Fruit fly (Drosophila melanogaster) whole organism, adult: ENCODE measurements around the gene Bace.

Source experiments
- CG11617 ChIP-seq: fragments of 200-800 bp; sonication (Bioruptor generic); optimal IDR thresholded peaks from 2 replicates; lab custom pipeline; 2017; ENCODE audit warnings: mild to moderate bottlenecking, missing biosample characterization, missing genetic modification reagents, missing genetic modification characterization
- CG12768 ChIP-seq: fragments of 200-800 bp; sonication (Bioruptor generic); optimal IDR thresholded peaks from 2 replicates; lab custom pipeline; 2017; ENCODE audit warnings: missing biosample characterization, missing genetic modification characterization, mild to moderate bottlenecking, moderate library complexity, missing genetic modification reagents
- CG14711 ChIP-seq: fragments of 200-800 bp; sonication (Bioruptor generic); optimal IDR thresholded peaks from 2 replicates; lab custom pipeline; 2018; ENCODE audit warnings: missing biosample characterization, mild to moderate bottlenecking, missing genetic modification characterization, moderate library complexity
- CG1620 ChIP-seq: fragments of 200-800 bp; sonication (Bioruptor generic); optimal IDR thresholded peaks from 2 replicates; lab custom pipeline; 2016; ENCODE audit warnings: missing biosample characterization, missing genetic modification characterization
- CG33017 ChIP-seq: fragments of 200-800 bp; sonication (Bioruptor generic); optimal IDR thresholded peaks from 2 replicates; lab custom pipeline; 2018; ENCODE audit warnings: missing biosample characterization, mild to moderate bottlenecking, missing genetic modification characterization, moderate library complexity
- CG5204 ChIP-seq: fragments of 200-800 bp; sonication (Bioruptor generic); optimal IDR thresholded peaks from 2 replicates; lab custom pipeline; 2016; ENCODE audit warnings: missing biosample characterization, missing genetic modification characterization
- CG7045 ChIP-seq: fragments of 200-800 bp; sonication (Bioruptor generic); optimal IDR thresholded peaks from 2 replicates; lab custom pipeline; 2017; ENCODE audit warnings: missing biosample characterization, mild to moderate bottlenecking, missing genetic modification characterization
- CG7101 ChIP-seq: fragments of 200-800 bp; sonication (Bioruptor generic); optimal IDR thresholded peaks from 2 replicates; lab custom pipeline; 2018; ENCODE audit warnings: missing biosample characterization, mild to moderate bottlenecking, missing genetic modification characterization, moderate library complexity
- Clk ChIP-seq: fragments of 200-800 bp; sonication (Bioruptor generic); optimal IDR thresholded peaks from 2 replicates; lab custom pipeline; 2017; ENCODE audit warnings: missing biosample characterization, missing genetic modification characterization
- Crg-1 ChIP-seq: fragments of 200-800 bp; sonication (Bioruptor generic); optimal IDR thresholded peaks from 2 replicates; lab custom pipeline; 2016; ENCODE audit warnings: missing biosample characterization, missing genetic modification characterization
- Hr96 ChIP-seq: fragments of 200-800 bp; sonication (Bioruptor generic); optimal IDR thresholded peaks from 2 replicates; lab custom pipeline; 2016; ENCODE audit warnings: missing biosample characterization, missing genetic modification characterization
- Mnt ChIP-seq: fragments of 200-800 bp; sonication (Bioruptor generic); optimal IDR thresholded peaks from 2 replicates; lab custom pipeline; 2016; ENCODE audit warnings: missing biosample characterization, mild to moderate bottlenecking, missing genetic modification characterization
- bab1 ChIP-seq: fragments of 200-800 bp; sonication (Bioruptor generic); optimal IDR thresholded peaks from 3 replicates; lab custom pipeline; 2019; ENCODE audit warnings: missing biosample characterization, mild to moderate bottlenecking, missing genetic modification characterization, moderate library complexity
- cic ChIP-seq: fragments of 200-800 bp; sonication (Bioruptor generic); optimal IDR thresholded peaks from 2 replicates; lab custom pipeline; 2017; ENCODE audit warnings: missing biosample characterization, mild to moderate bottlenecking, missing genetic modification characterization, moderate library complexity
- cnc ChIP-seq, 2 experiments: fragments of >200 bp; optimal IDR thresholded peaks; 2 replicates each; lab custom pipeline; 2017
- kay ChIP-seq: fragments of 200-800 bp; sonication (Bioruptor generic); peaks from one replicate; lab custom pipeline; 2016; ENCODE audit warnings: missing biosample characterization, missing genetic modification characterization, borderline replicate concordance
- ovo ChIP-seq: fragments of 200-800 bp; sonication (Bioruptor generic); optimal IDR thresholded peaks from 2 replicates; lab custom pipeline; 2016; ENCODE audit warnings: missing biosample characterization, missing genetic modification characterization
- pad ChIP-seq: fragments of 200-800 bp; sonication (Bioruptor generic); optimal IDR thresholded peaks from 3 replicates; lab custom pipeline; 2017; ENCODE audit warnings: missing biosample characterization, missing genetic modification characterization, mild to moderate bottlenecking, moderate library complexity, missing genetic modification reagents
- tj ChIP-seq: fragments of 200-800 bp; sonication (Bioruptor generic); optimal IDR thresholded peaks from 3 replicates; lab custom pipeline; 2017; ENCODE audit warnings: missing biosample characterization, mild to moderate bottlenecking, missing genetic modification characterization, moderate library complexity
- toe ChIP-seq: fragments of 200-800 bp; sonication (Bioruptor generic); optimal IDR thresholded peaks from 2 replicates; lab custom pipeline; 2016; ENCODE audit warnings: missing biosample characterization, missing genetic modification characterization

Gene Bace

DNA sequence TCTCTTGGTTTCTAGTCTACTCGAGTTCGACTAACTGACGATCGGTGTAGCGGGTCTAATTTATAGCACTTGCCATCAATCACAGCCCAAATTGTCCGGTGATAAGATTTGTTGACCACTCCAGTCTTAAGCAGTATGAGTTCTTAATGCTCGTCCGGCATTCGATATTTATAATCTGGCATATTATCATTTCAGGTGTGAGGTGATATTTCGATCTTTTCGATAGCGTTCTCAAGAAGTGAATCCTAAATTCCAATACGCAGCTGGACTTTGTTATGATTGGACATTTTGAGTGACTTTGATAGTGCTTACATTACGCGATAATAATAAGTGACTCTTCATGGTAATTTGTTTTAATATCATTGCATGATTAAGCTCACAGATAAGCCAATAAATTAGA is at the start of gene Bace:
Bace (minus strand) TSS at position 39 of the 400 bp plus-strand sequence.
- no peak for TF ChIP-seq CG7045 (GFP tag; lab: Kevin White, UChicago)
- no peak for TF ChIP-seq bab1 (GFP tag; lab: Kevin White, UChicago)
- no peak for TF ChIP-seq ovo (GFP tag; lab: Kevin White, UChicago)
- no peak for TF ChIP-seq Hr96 (GFP tag; lab: Kevin White, UChicago)
- TF ChIP-seq CG33017 (tag; lab: Kevin White, UChicago) = no peak
- no peak for TF ChIP-seq CG1620 (GFP tag; lab: Kevin White, UChicago)
- no peak for TF ChIP-seq Mnt (GFP tag; lab: Kevin White, UChicago)
- no peak for TF ChIP-seq Crg-1 (GFP tag; lab: Kevin White, UChicago)
- TF ChIP-seq CG5204 = no peak
- TF ChIP-seq pad (GFP tag; lab: Kevin White, UChicago) = no peak
- TF ChIP-seq CG7101 (tag; lab: Kevin White, UChicago) = no peak
- TF ChIP-seq cnc (optimal IDR thresholded peaks at IDR 0.05; lab: Kevin White, UChicago) = no peak
- TF ChIP-seq cic (GFP tag; lab: Kevin White, UChicago) = no peak
- no peak for TF ChIP-seq CG12768 (GFP tag; lab: Kevin White, UChicago)
- no peak for TF ChIP-seq CG11617 (GFP tag; lab: Kevin White, UChicago)
- TF ChIP-seq tj (GFP tag; lab: Kevin White, UChicago) = no peak
- TF ChIP-seq kay (GFP tag; lab: Kevin White, UChicago) = no peak

DNA sequence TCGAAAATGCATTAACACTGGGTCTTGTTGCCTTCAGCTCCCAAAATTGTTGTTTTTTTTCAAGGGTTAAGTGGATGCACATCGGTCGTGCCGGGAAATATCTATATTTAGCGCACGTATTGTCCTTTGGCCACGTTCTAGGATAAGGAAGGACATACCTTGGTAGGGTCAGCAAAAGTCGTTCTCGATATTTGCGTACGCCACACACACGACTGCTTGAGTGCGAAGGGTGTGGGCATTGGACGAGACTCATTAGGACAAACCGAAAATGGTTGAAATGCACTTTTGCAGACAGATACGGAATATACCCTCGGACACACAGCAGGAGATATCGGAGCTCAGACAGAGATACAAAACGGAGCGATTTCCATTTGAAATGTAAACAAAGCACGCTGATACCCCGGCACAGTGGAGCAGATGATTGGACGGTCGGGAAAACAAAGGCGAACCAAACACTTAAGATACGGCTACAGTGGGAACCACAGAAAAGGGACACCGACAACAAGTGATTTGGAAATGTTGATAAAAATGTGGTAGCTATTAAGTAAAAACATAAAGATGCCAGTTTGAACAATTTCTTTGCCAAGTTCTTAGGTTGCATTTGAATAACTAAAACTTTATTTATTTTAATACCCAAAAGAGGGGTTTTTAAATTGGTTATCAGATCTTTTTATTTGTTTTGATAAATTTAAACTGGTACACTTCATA is 49.4 kb upstream of the Bace start:
- TF ChIP-seq Crg-1 (GFP tag; lab: Kevin White, UChicago) = no peak
- TF ChIP-seq kay (GFP tag; lab: Kevin White, UChicago) = no peak
- no peak for TF ChIP-seq Mnt (GFP tag; lab: Kevin White, UChicago)
- no peak for TF ChIP-seq Clk
- no peak for TF ChIP-seq CG33017 (tag; lab: Kevin White, UChicago)

- TF ChIP-seq tj (GFP tag; lab: Kevin White, UChicago) (no peak), pad (GFP tag; lab: Kevin White, UChicago) (no peak), Crg-1 (GFP tag; lab: Kevin White, UChicago) (no peak), CG7045 (GFP tag; lab: Kevin White, UChicago) (no peak)
Observed at dm6 chr2L:8544636-8545035, 48.5 kb upstream of the Bace start.

dm6 chr2L:8543731-8544359 is 47.7 kb upstream of the Bace start:
- TF ChIP-seq CG14711 (tag; lab: Kevin White, UChicago) = no peak
- TF ChIP-seq CG5204 = no peak
- TF ChIP-seq Mnt (GFP tag; lab: Kevin White, UChicago) = no peak
- no peak for TF ChIP-seq CG1620 (GFP tag; lab: Kevin White, UChicago)
- TF ChIP-seq toe (GFP tag; lab: Kevin White, UChicago) = no peak
- TF ChIP-seq Crg-1 (GFP tag; lab: Kevin White, UChicago) = no peak
- TF ChIP-seq CG7045 (GFP tag; lab: Kevin White, UChicago) = no peak
- no peak for TF ChIP-seq CG12768 (GFP tag; lab: Kevin White, UChicago)
- TF ChIP-seq ovo (GFP tag; lab: Kevin White, UChicago) = no peak
- TF ChIP-seq pad (GFP tag; lab: Kevin White, UChicago) = no peak
- TF ChIP-seq kay (GFP tag; lab: Kevin White, UChicago) = no peak
- TF ChIP-seq CG7101 (tag; lab: Kevin White, UChicago) = no peak
- TF ChIP-seq Clk = no peak
- no peak for TF ChIP-seq CG11617 (GFP tag; lab: Kevin White, UChicago)

dm6 chr2L:8543102-8543501 is 47.0 kb upstream of the Bace start:
- TF ChIP-seq cic (GFP tag; lab: Kevin White, UChicago) (no peak), Mnt (GFP tag; lab: Kevin White, UChicago) (no peak), pad (GFP tag; lab: Kevin White, UChicago) (no peak), CG7045 (GFP tag; lab: Kevin White, UChicago) (no peak), CG5204 (no peak), CG14711 (tag; lab: Kevin White, UChicago) (no peak), tj (GFP tag; lab: Kevin White, UChicago) (no peak), ovo (GFP tag; lab: Kevin White, UChicago) (no peak)

- no peak for TF ChIP-seq Hr96 (GFP tag; lab: Kevin White, UChicago)
- no peak for TF ChIP-seq CG14711 (tag; lab: Kevin White, UChicago)
- TF ChIP-seq ovo (GFP tag; lab: Kevin White, UChicago) = no peak
Observed at dm6 chr2L:8542639-8543038, 46.5 kb upstream of the Bace start.

- TF ChIP-seq cnc (optimal IDR thresholded peaks at IDR 0.05; lab: Kevin White, UChicago) (no peak), CG14711 (tag; lab: Kevin White, UChicago) (peak; percentile 46)
Observed at dm6 chr2L:8542234-8542572, 46.1 kb upstream of the Bace start.
